Worm (Caenorhabditis elegans): ENCODE data around the gene cec-7.

The cec-7 gene

ce11 chrIII:12906611-12907037 lies 29.2 kb upstream of the cec-7 start (continued):
- TF ChIP-seq attf-3 (GFP tag; conservative IDR thresholded peaks at IDR 0.05) (no peak), ztf-26 (tag; optimal IDR thresholded peaks at IDR 0.05) (peak; percentile 53), die-1 (tag; optimal IDR thresholded peaks at IDR 0.05) (peak; percentile 38), mes-4 (tag; optimal IDR thresholded peaks at IDR 0.05) (no peak), zfh-2 (GFP tag; conservative IDR thresholded peaks at IDR 0.05) (no peak), F10E7.11 (tag; optimal IDR thresholded peaks at IDR 0.05) (no peak), mcd-1 (GFP tag; IDR thresholded peaks at IDR 0.05) (peak; percentile 51; the same call in 1 of the 2 replicates), akir-1 (GFP tag; optimal IDR thresholded peaks at IDR 0.05) (no peak), chd-7 (tag; optimal IDR thresholded peaks at IDR 0.05) (peak; percentile 78), ekl-4 (GFP tag; IDR thresholded peaks at IDR 0.05) (peak; percentile 63), hrde-1 (tag; optimal IDR thresholded peaks at IDR 0.05; ENCODE audit: borderline replicate concordance) (peak; percentile 79), xnd-1 (tag; optimal IDR thresholded peaks at IDR 0.05) (peak; percentile 12), lag-1 (GFP tag; IDR thresholded peaks at IDR 0.05) (no peak), ceh-91 (GFP tag; IDR thresholded peaks at IDR 0.05) (0 out of 2 replicates have a peak, but pooled peaks have one; percentile 9), K11D2.4 (GFP tag; IDR thresholded peaks at IDR 0.05) (no peak), hlh-26 (GFP tag; conservative IDR thresholded peaks at IDR 0.05) (no peak), nfyb-1 (GFP tag; IDR thresholded peaks at IDR 0.05) (peak; percentile 87), nhr-120 (GFP tag; IDR thresholded peaks at IDR 0.05) (no peak), Y79H2A.3 (GFP tag; conservative IDR thresholded peaks at IDR 0.05) (peak; percentile 73; the same call in 1 of the 2 replicates), lsy-27 (tag; optimal IDR thresholded peaks at IDR 0.05; ENCODE audit: borderline replicate concordance, insufficient read depth) (no peak), egl-18 (GFP tag; IDR thresholded peaks at IDR 0.05) (0 out of 2 replicates have a peak, but pooled peaks have one; percentile 51), hsf-1 (GFP tag; IDR thresholded peaks at IDR 0.05) (peak; percentile 47; the same call in 1 of the 2 replicates), sdz-38 (tag; optimal IDR thresholded peaks at IDR 0.05) (peak; percentile 39), nhr-80 (tag; optimal IDR thresholded peaks at IDR 0.05) (no peak), madf-6 (GFP tag; IDR thresholded peaks at IDR 0.05) (peak; percentile 66), Y95B8A.8 (GFP tag; IDR thresholded peaks at IDR 0.05) (peak; percentile 79), lin-40 (tag; optimal IDR thresholded peaks at IDR 0.05) (peak; percentile 71), C17E4.6 (GFP tag; IDR thresholded peaks at IDR 0.05) (no peak), lir-1 (GFP tag; conservative IDR thresholded peaks at IDR 0.05) (no peak), pha-4 (tag; optimal IDR thresholded peaks at IDR 0.05) (no peak), ztf-22 (GFP tag; optimal IDR thresholded peaks at IDR 0.05) (no peak), lin-35 (GFP tag; optimal IDR thresholded peaks at IDR 0.05) (peak in 1 of 3 experiments; percentile 17), hmg-1.2 (GFP tag; IDR thresholded peaks at IDR 0.05) (peak; percentile 25), athp-1 (tag; optimal IDR thresholded peaks at IDR 0.05) (peak; percentile 69), repo-1 (tag; optimal IDR thresholded peaks at IDR 0.05) (peak; percentile 75), K12H6.12 (tag; optimal IDR thresholded peaks at IDR 0.05) (no peak), nfya-2 (GFP tag; IDR thresholded peaks at IDR 0.05) (0 out of 2 replicates have a peak, but pooled peaks have one; percentile 24), B0035.1 (tag; optimal IDR thresholded peaks at IDR 0.05) (peak; percentile 75), Y53G8AR.9 (GFP tag; conservative IDR thresholded peaks at IDR 0.05) (peak; percentile 77), mxl-1 (tag; optimal IDR thresholded peaks at IDR 0.05) (no peak), F22D6.2 (tag; optimal IDR thresholded peaks at IDR 0.05) (no peak), F37B4.10 (GFP tag; IDR thresholded peaks at IDR 0.05) (no peak), fkh-3 (tag; optimal IDR thresholded peaks at IDR 0.05) (no peak), let-526 (GFP tag; IDR thresholded peaks at IDR 0.05) (no peak), F52B5.7 (tag; optimal IDR thresholded peaks at IDR 0.05) (peak; percentile 68), cebp-1 (GFP tag; IDR thresholded peaks at IDR 0.05) (no peak), cebp-1 (tag; optimal IDR thresholded peaks at IDR 0.05) (peak; percentile 51), F57A8.1 (GFP tag; optimal IDR thresholded peaks at IDR 0.05) (no peak), F55B11.4 (tag; optimal IDR thresholded peaks at IDR 0.05; ENCODE audit: borderline replicate concordance, insufficient read depth) (no peak)
